Worm (Caenorhabditis elegans) whole organism, midembryonic: Measurements from ENCODE around the gene nspg-14.

Experiments used
- T22C8.4 ChIP-seq: fragments of 200-800 bp; sonication (Bioruptor generic); IDR thresholded peaks from 2 replicates; pipeline ENCODE4 v1.3.6; 2022; ENCODE audit warnings: missing genetic modification characterization, missing compliant biosample characterization
- cog-1 ChIP-seq: sonication (generic microtip); optimal IDR thresholded peaks from 2 replicates; lab custom pipeline; 2016; ENCODE audit warnings: missing genetic modification characterization, missing compliant biosample characterization
- flt-1 ChIP-seq: fragments of 200-800 bp; sonication (Bioruptor generic); IDR thresholded peaks from 2 replicates; pipeline ENCODE4 v1.3.6; 2022; ENCODE audit warnings: missing genetic modification characterization, missing compliant biosample characterization
- klf-2 ChIP-seq: fragments of 200-800 bp; sonication (Bioruptor generic); conservative IDR thresholded peaks from 2 replicates; pipeline ENCODE4 v1.3.6; 2022; ENCODE audit warnings: missing genetic modification reagents, missing genetic modification characterization, missing compliant biosample characterization
- ref-1 ChIP-seq: fragments of 200-800 bp; sonication (Bioruptor generic); conservative IDR thresholded peaks from 2 replicates; pipeline ENCODE4 v1.3.6; 2022; ENCODE audit warnings: missing genetic modification reagents, missing genetic modification characterization, missing compliant biosample characterization
- tab-1 ChIP-seq: fragments of 200-800 bp; sonication (Bioruptor generic); IDR thresholded peaks from 2 replicates; pipeline ENCODE4 v1.3.6; 2022; ENCODE audit warnings: missing genetic modification characterization, missing compliant biosample characterization
- ztf-23 ChIP-seq: fragments of 200-800 bp; sonication (Bioruptor generic); IDR thresholded peaks from 2 replicates; pipeline ENCODE4 v1.3.6; 2022; ENCODE audit warnings: missing genetic modification reagents, missing genetic modification characterization, missing compliant biosample characterization

DNA sequence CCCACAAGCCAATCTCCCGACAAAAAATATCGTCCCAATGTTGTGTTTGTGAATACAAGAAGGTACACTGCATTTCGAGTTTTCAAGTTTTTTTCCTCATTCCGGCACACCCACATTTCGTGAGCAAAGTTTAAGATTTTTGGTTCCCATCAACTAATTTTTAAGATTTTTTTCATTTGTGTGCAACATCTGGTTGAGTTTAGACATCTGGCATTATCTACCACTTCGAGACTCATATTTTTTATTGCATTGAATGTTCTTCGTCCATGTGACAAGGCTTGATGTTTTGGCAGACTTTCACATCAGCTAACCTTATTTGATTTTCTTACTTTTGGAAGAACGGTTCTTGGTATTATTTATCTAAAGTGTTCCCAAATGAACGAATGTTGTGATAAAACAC is 7.5 kb downstream of the nspg-14 start:
- TF ChIP-seq ref-1 (GFP tag; lab: Robert Waterston, UW): no peak
- TF ChIP-seq tab-1 (GFP tag; lab: Robert Waterston, UW): no peak
- no peak for TF ChIP-seq ztf-23
- TF ChIP-seq klf-2 (GFP tag; lab: Robert Waterston, UW): no peak
- no peak for TF ChIP-seq flt-1
- no peak for TF ChIP-seq cog-1 (tag; lab: Kevin White, UChicago)
- TF ChIP-seq T22C8.4 (GFP tag; lab: Robert Waterston, UW): no peak
